Worm (Caenorhabditis elegans): Measurements from ENCODE around the gene ZK1098.12.

ZK1098.12 gene

ce11 chrIII:9528824-9529223, 16.1 kb upstream of the ZK1098.12 start, which contains the start of gene ZK1098.2 (continued):
- no peak for TF ChIP-seq madf-3 (GFP tag; IDR thresholded peaks at IDR 0.05)

ce11 chrIII:9534193-9534592, 10.7 kb upstream of the ZK1098.12 start:
- TF ChIP-seq hsf-1 (GFP tag; IDR thresholded peaks at IDR 0.05), result peak; percentile 96
- TF ChIP-seq dox-1 (GFP tag; IDR thresholded peaks at IDR 0.05), result 0 out of 2 replicates have a peak, but pooled peaks have one; percentile 29
- TF ChIP-seq F33H1.4 (GFP tag; IDR thresholded peaks at IDR 0.05), result peak; percentile 52
- TF ChIP-seq egrh-3 (GFP tag; IDR thresholded peaks at IDR 0.05), result 0 out of 2 replicates have a peak, but pooled peaks have one; percentile 27
- peak; percentile 19; the same call in 1 of the 2 replicates for TF ChIP-seq madf-6 (GFP tag; IDR thresholded peaks at IDR 0.05)
- TF ChIP-seq pbrm-1 (GFP tag; IDR thresholded peaks at IDR 0.05), result peak; percentile 17; the same call in 1 of the 2 replicates

ce11 chrIII:9538655-9539155, 6.2 kb upstream of the ZK1098.12 start, which contains the start of gene ZK1098.3:
ZK1098.3 (minus strand) TSS chrIII:9538705.
- no peak for TF ChIP-seq repo-1 (tag; optimal IDR thresholded peaks at IDR 0.05)
- TF ChIP-seq Y67H2A.10 (GFP tag; conservative IDR thresholded peaks at IDR 0.05), result no peak
- no peak for TF ChIP-seq ekl-4 (GFP tag; IDR thresholded peaks at IDR 0.05)
- TF ChIP-seq B0336.3 (GFP tag; IDR thresholded peaks at IDR 0.05), result no peak
- TF ChIP-seq attf-5 (GFP tag; optimal IDR thresholded peaks at IDR 0.05), result peak; percentile 2
- peak; percentile 27; the same call in 1 of the 2 replicates for TF ChIP-seq hmg-1.2 (GFP tag; IDR thresholded peaks at IDR 0.05)

DNA sequence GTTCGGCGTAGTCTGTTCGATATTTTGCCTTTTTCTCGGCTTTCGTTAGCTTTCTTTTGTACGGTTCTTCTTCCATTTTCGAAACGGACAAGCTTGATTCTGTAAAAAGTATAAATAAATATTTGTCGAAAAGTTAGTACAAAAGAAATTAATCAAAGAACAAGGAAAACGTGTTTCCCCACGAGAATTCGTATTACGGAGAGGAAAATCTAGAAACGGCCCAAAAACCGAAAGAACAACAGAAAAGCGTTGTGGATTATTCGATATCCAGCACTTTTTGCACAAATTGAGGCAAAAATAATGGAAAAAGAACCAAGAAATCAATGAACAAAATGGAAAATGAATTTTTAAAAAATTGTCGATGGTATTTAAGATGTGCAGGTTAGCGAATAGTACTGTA, 2.6 kb upstream of the ZK1098.12 start, which contains the start of gene mut-7:
Gene mut-7 (minus strand): TSS at position 101 of the 400 bp plus-strand sequence.
- TF ChIP-seq K11D2.4 (GFP tag; IDR thresholded peaks at IDR 0.05) (no peak), madf-6 (GFP tag; IDR thresholded peaks at IDR 0.05) (peak; percentile 37; the same call in 1 of the 2 replicates), sdz-38 (tag; optimal IDR thresholded peaks at IDR 0.05) (no peak)

DNA sequence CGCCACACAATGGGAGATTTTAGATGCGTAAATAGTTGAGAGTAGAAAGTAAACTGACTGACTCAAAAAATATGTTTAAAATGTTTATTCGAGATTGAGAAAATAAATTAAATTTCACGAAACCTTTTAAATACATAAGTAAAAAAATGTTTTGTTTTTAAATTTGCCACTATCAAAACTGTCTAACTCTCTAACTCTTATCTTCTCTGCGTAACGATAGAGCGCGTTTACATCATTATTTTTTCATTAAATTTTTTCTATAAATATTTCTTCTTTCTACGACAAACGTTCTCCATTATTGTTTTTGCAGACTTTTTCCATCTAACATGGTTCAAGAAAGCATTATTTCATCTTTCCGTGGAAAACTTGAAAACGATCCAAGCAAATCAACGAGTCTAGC, 2.1 kb upstream of the ZK1098.12 start, which contains the start of gene eif-2Balpha:
Gene eif-2Balpha (plus strand): TSS at position 304 of the 400 bp plus-strand sequence.
- TF ChIP-seq F33H1.4 (GFP tag; IDR thresholded peaks at IDR 0.05) (no peak), hmg-1.2 (GFP tag; IDR thresholded peaks at IDR 0.05) (peak; percentile 51; the same call in 1 of the 2 replicates), B0019.2 (GFP tag; conservative IDR thresholded peaks at IDR 0.05) (no peak), dpff-1 (tag; optimal IDR thresholded peaks at IDR 0.05) (no peak), hrde-1 (tag; optimal IDR thresholded peaks at IDR 0.05; ENCODE audit: borderline replicate concordance) (no peak), ceh-58 (GFP tag; IDR thresholded peaks at IDR 0.05) (no peak), sptf-2 (GFP tag; optimal IDR thresholded peaks at IDR 0.05) (no peak), ama-1 (optimal IDR thresholded peaks at IDR 0.05) (no peak), ama-1 (GFP tag; optimal IDR thresholded peaks at IDR 0.05) (no peak), snpc-1.3 (tag; optimal IDR thresholded peaks at IDR 0.05; ENCODE audit: insufficient read depth) (no peak), F57A8.1 (GFP tag; optimal IDR thresholded peaks at IDR 0.05) (no peak), dox-1 (GFP tag; IDR thresholded peaks at IDR 0.05) (no peak), zim-3 (tag; optimal IDR thresholded peaks at IDR 0.05) (no peak), tlf-1 (GFP tag; optimal IDR thresholded peaks at IDR 0.05) (no peak), lsl-1 (GFP tag; optimal IDR thresholded peaks at IDR 0.05) (peak; percentile 31), unc-130 (GFP tag; optimal IDR thresholded peaks at IDR 0.05) (no peak), F57C9.4 (tag; optimal IDR thresholded peaks at IDR 0.05) (no peak), rcor-1 (GFP tag; IDR thresholded peaks at IDR 0.05) (no peak), atf-7 (tag; optimal IDR thresholded peaks at IDR 0.05) (no peak), attf-5 (GFP tag; optimal IDR thresholded peaks at IDR 0.05) (peak; percentile 18), bed-2 (GFP tag; IDR thresholded peaks at IDR 0.05) (no peak), F55B11.4 (tag; optimal IDR thresholded peaks at IDR 0.05; ENCODE audit: borderline replicate concordance, insufficient read depth) (no peak), hmg-20 (GFP tag; IDR thresholded peaks at IDR 0.05) (no peak), B0261.1 (tag; optimal IDR thresholded peaks at IDR 0.05) (no peak), mcd-1 (GFP tag; IDR thresholded peaks at IDR 0.05) (peak; percentile 44; the same call in 1 of the 2 replicates), madf-8 (GFP tag; conservative IDR thresholded peaks at IDR 0.05) (no peak)

Measured in whole organism, young adult.